Worm (Caenorhabditis elegans) whole organism, L1 larva: Measurements from ENCODE around the gene dlhd-1.
A peak's percentile ranks its signal among the peaks of the same experiment; 100 is the strongest.

Source experiments
- C04F5.9 ChIP-seq: sonication (generic microtip); optimal IDR thresholded peaks from 2 replicates; lab custom pipeline; 2016; ENCODE audit warnings: missing genetic modification characterization, missing compliant biosample characterization
- C16A3.4 ChIP-seq: fragments of 150-350 bp; optimal IDR thresholded peaks from 2 replicates; lab custom pipeline; 2014; ENCODE audit warnings: missing biosample characterization, missing genetic modification characterization
- C34B4.2 ChIP-seq: sonication (generic microtip); optimal IDR thresholded peaks from 2 replicates; lab custom pipeline; 2017; ENCODE audit warnings: mild to moderate bottlenecking, missing genetic modification characterization, missing compliant biosample characterization
- F16B12.6 ChIP-seq: fragments of 150-350 bp; optimal IDR thresholded peaks from 2 replicates; lab custom pipeline; 2014; ENCODE audit warnings: missing biosample characterization, missing genetic modification characterization
- Y116A8C.19 ChIP-seq: sonication (generic microtip); optimal IDR thresholded peaks from 2 replicates; lab custom pipeline; 2016; ENCODE audit warnings: missing compliant biosample characterization, missing genetic modification characterization, borderline replicate concordance
- aha-1 ChIP-seq: fragments of 150-350 bp; optimal IDR thresholded peaks from 2 replicates; lab custom pipeline; 2014; ENCODE audit warnings: missing biosample characterization, missing genetic modification characterization
- blmp-1 ChIP-seq: fragments of 150-350 bp; optimal IDR thresholded peaks from 2 replicates; lab custom pipeline; 2014; ENCODE audit warnings: missing biosample characterization, missing genetic modification characterization
- ceh-63 ChIP-seq: fragments of 200-800 bp; sonication (Bioruptor generic); optimal IDR thresholded peaks from 2 replicates; lab custom pipeline; 2018; ENCODE audit warnings: mild to moderate bottlenecking, missing genetic modification characterization, missing compliant biosample characterization
- ceh-8 ChIP-seq: fragments of 200-800 bp; sonication (Bioruptor generic); optimal IDR thresholded peaks from 2 replicates; lab custom pipeline; 2018; ENCODE audit warnings: mild to moderate bottlenecking, missing genetic modification characterization, moderate library complexity, missing compliant biosample characterization
- ceh-82 ChIP-seq, 3 experiments: fragments of 150-350 bp in 1 of 3; sonication (generic microtip) in 2 of 3; optimal IDR thresholded peaks; 2 replicates each; lab custom pipeline; 2014 to 2017; ENCODE audit warnings: missing biosample characterization in 3 of 3, missing genetic modification characterization in 3 of 3
- ces-1 ChIP-seq: fragments of 150-350 bp; optimal IDR thresholded peaks from 2 replicates; lab custom pipeline; 2014; ENCODE audit warnings: missing biosample characterization, missing genetic modification reagents, missing genetic modification characterization
- dpl-1 ChIP-seq, 3 experiments: fragments of 150-350 bp in 2 of 3; sonication (generic microtip) in 1 of 3; optimal IDR thresholded peaks; 2 replicates each; lab custom pipeline; 2014 to 2017; ENCODE audit warnings: missing biosample characterization in 3 of 3, missing genetic modification characterization in 3 of 3, missing genetic modification reagents in 3 of 3
- dsc-1 ChIP-seq: sonication (generic microtip); optimal IDR thresholded peaks from 2 replicates; lab custom pipeline; 2016; ENCODE audit warnings: mild to moderate bottlenecking, missing genetic modification characterization, missing compliant biosample characterization
- efl-1 ChIP-seq, 4 experiments: fragments of 150-350 bp; optimal IDR thresholded peaks in 3 of 4; peaks in 1 of 4; 1 replicate in 1 of 4; 2 replicates in 3 of 4; lab custom pipeline; 2014; ENCODE audit warnings: missing biosample characterization in 2 of 4, missing genetic modification characterization in 2 of 4, missing genetic modification reagents in 2 of 4
- efl-3 ChIP-seq: fragments of 200-800 bp; sonication (Bioruptor generic); optimal IDR thresholded peaks from 2 replicates; lab custom pipeline; 2018; ENCODE audit warnings: mild to moderate bottlenecking, missing genetic modification characterization, missing compliant biosample characterization
- egl-27 ChIP-seq, 2 experiments: fragments of 150-350 bp in 1 of 2; sonication (generic microtip); optimal IDR thresholded peaks; 3 replicates each; lab custom pipeline; 2017 to 2018; ENCODE audit warnings: missing biosample characterization in 2 of 2, missing genetic modification characterization in 2 of 2, missing genetic modification reagents in 2 of 2
- elt-2 ChIP-seq: sonication (generic microtip); optimal IDR thresholded peaks from 2 replicates; lab custom pipeline; 2016; ENCODE audit warnings: missing genetic modification characterization, mild to moderate bottlenecking, inconsistent platforms, missing compliant biosample characterization, missing genetic modification reagents
- elt-3 ChIP-seq, 6 experiments: fragments of 150-350 bp in 1 of 6; sonication (generic microtip); optimal IDR thresholded peaks; 2 replicates each; lab custom pipeline; 2017 to 2018; ENCODE audit warnings: missing biosample characterization in 6 of 6, missing genetic modification characterization in 6 of 6, inconsistent platforms in 1 of 6
- fkh-10 ChIP-seq: sonication (generic microtip); optimal IDR thresholded peaks from 2 replicates; lab custom pipeline; 2017; ENCODE audit warnings: missing biosample characterization, missing genetic modification reagents, missing genetic modification characterization
- fkh-4 ChIP-seq: sonication (generic microtip); optimal IDR thresholded peaks from 2 replicates; lab custom pipeline; 2016; ENCODE audit warnings: missing compliant biosample characterization, missing genetic modification characterization, borderline replicate concordance
- grh-1 ChIP-seq: fragments of 200-800 bp; sonication (Bioruptor generic); IDR thresholded peaks from 2 replicates; pipeline ENCODE4 v1.3.6; 2022; ENCODE audit warnings: missing genetic modification reagents, missing genetic modification characterization, missing compliant biosample characterization
- hpl-2 ChIP-seq: fragments of 150-350 bp; optimal IDR thresholded peaks from 2 replicates; lab custom pipeline; 2014; ENCODE audit warnings: missing biosample characterization, missing genetic modification reagents, missing genetic modification characterization
- jun-1 ChIP-seq: fragments of 150-350 bp; optimal IDR thresholded peaks from 2 replicates; lab custom pipeline; 2014; ENCODE audit warnings: missing biosample characterization, missing genetic modification reagents, missing genetic modification characterization
- lin-14 ChIP-seq: fragments of 200-800 bp; sonication (Bioruptor generic); optimal IDR thresholded peaks from 2 replicates; lab custom pipeline; 2018; ENCODE audit warnings: mild to moderate bottlenecking, missing genetic modification characterization, moderate library complexity, missing compliant biosample characterization
- lin-15B ChIP-seq: fragments of 150-350 bp; sonication (generic microtip); optimal IDR thresholded peaks from 3 replicates; lab custom pipeline; 2014; ENCODE audit warnings: missing biosample characterization, missing genetic modification characterization
- lin-35 ChIP-seq, 2 experiments: fragments of 150-350 bp; optimal IDR thresholded peaks; 2 replicates each; lab custom pipeline; 2014; ENCODE audit warnings: missing biosample characterization in 2 of 2, missing genetic modification characterization in 2 of 2, missing genetic modification reagents in 2 of 2
- lsy-2 ChIP-seq, 2 experiments: fragments of 150-350 bp; optimal IDR thresholded peaks; 2 replicates each; lab custom pipeline; 2014; ENCODE audit warnings: missing biosample characterization in 2 of 2, missing genetic modification characterization in 2 of 2
- nhr-11 ChIP-seq: fragments of 150-350 bp; optimal IDR thresholded peaks from 2 replicates; lab custom pipeline; 2014; ENCODE audit warnings: missing biosample characterization, missing genetic modification characterization
- nhr-19 ChIP-seq: fragments of 200-800 bp; sonication (Bioruptor generic); conservative IDR thresholded peaks from 2 replicates; pipeline ENCODE4 v1.3.6; 2022; ENCODE audit warnings: missing genetic modification characterization, missing compliant biosample characterization
- nhr-20 ChIP-seq: sonication (generic microtip); optimal IDR thresholded peaks from 2 replicates; lab custom pipeline; 2016; ENCODE audit warnings: mild to moderate bottlenecking, missing genetic modification characterization, missing compliant biosample characterization
- nhr-237 ChIP-seq: fragments of 150-350 bp; optimal IDR thresholded peaks from 2 replicates; lab custom pipeline; 2014; ENCODE audit warnings: missing biosample characterization, missing genetic modification characterization
- nhr-47 ChIP-seq: sonication (generic microtip); optimal IDR thresholded peaks from 2 replicates; lab custom pipeline; 2016; ENCODE audit warnings: mild to moderate bottlenecking, missing genetic modification characterization, moderate library complexity, missing compliant biosample characterization
- nhr-71 ChIP-seq: sonication (generic microtip); optimal IDR thresholded peaks from 2 replicates; lab custom pipeline; 2016; ENCODE audit warnings: mild to moderate bottlenecking, missing genetic modification characterization, moderate library complexity, missing compliant biosample characterization
- nhr-76 ChIP-seq: sonication (generic microtip); optimal IDR thresholded peaks from 2 replicates; lab custom pipeline; 2017; ENCODE audit warnings: missing biosample characterization, missing genetic modification characterization
- nhr-84 ChIP-seq: sonication (generic microtip); optimal IDR thresholded peaks from 2 replicates; lab custom pipeline; 2017; ENCODE audit warnings: missing biosample characterization, missing genetic modification characterization
- nhr-85 ChIP-seq: sonication (generic microtip); peaks from one replicate; lab custom pipeline; 2016; ENCODE audit warnings: missing genetic modification characterization, inconsistent platforms, missing compliant biosample characterization
- nhr-90 ChIP-seq: sonication (generic microtip); optimal IDR thresholded peaks from 2 replicates; lab custom pipeline; 2016; ENCODE audit warnings: mild to moderate bottlenecking, missing genetic modification characterization, missing compliant biosample characterization; ENCODE audit not compliant: poor library complexity
- pax-3 ChIP-seq: fragments of 200-800 bp; sonication (Bioruptor generic); optimal IDR thresholded peaks from 2 replicates; lab custom pipeline; 2018; ENCODE audit warnings: mild to moderate bottlenecking, missing genetic modification characterization, moderate library complexity, missing compliant biosample characterization
- rnt-1 ChIP-seq: sonication (generic microtip); optimal IDR thresholded peaks from 2 replicates; lab custom pipeline; 2016; ENCODE audit warnings: mild to moderate bottlenecking, missing genetic modification characterization, moderate library complexity, missing compliant biosample characterization
- snu-23 ChIP-seq: sonication (generic microtip); optimal IDR thresholded peaks from 2 replicates; lab custom pipeline; 2016; ENCODE audit warnings: missing genetic modification characterization, missing compliant biosample characterization
- sptf-1 ChIP-seq: fragments of 150-350 bp; optimal IDR thresholded peaks from 2 replicates; lab custom pipeline; 2014; ENCODE audit warnings: missing biosample characterization, missing genetic modification characterization
- sup-37 ChIP-seq: fragments of 200-800 bp; sonication (Bioruptor generic); optimal IDR thresholded peaks from 2 replicates; lab custom pipeline; 2018; ENCODE audit warnings: mild to moderate bottlenecking, missing genetic modification characterization, missing compliant biosample characterization
- unc-30 ChIP-seq: sonication (generic microtip); optimal IDR thresholded peaks from 2 replicates; lab custom pipeline; 2017; ENCODE audit warnings: missing biosample characterization, missing genetic modification characterization
- unc-62 ChIP-seq: fragments of 150-350 bp; optimal IDR thresholded peaks from 2 replicates; lab custom pipeline; 2014; ENCODE audit warnings: missing biosample characterization, missing genetic modification reagents, missing genetic modification characterization
- vab-15 ChIP-seq: sonication (generic microtip); optimal IDR thresholded peaks from 2 replicates; lab custom pipeline; 2017; ENCODE audit warnings: missing genotype, mild to moderate bottlenecking, missing genetic modification characterization, missing compliant biosample characterization
- zag-1 ChIP-seq: fragments of 150-350 bp; optimal IDR thresholded peaks from 2 replicates; lab custom pipeline; 2014; ENCODE audit warnings: missing biosample characterization, missing genetic modification characterization
- ztf-11 ChIP-seq, 2 experiments: sonication (generic microtip); optimal IDR thresholded peaks; 2 replicates each; lab custom pipeline; 2016 to 2017; ENCODE audit warnings: missing genetic modification characterization in 2 of 2, missing biosample characterization in 1 of 2, missing compliant biosample characterization in 1 of 2

Gene dlhd-1

ce11 chrII:1149390-1149789 lies 22.5 kb downstream of the dlhd-1 start:
- no peak for TF ChIP-seq efl-3 (GFP tag; lab: Kevin White, UChicago)
- TF ChIP-seq ceh-63 (GFP tag; lab: Kevin White, UChicago): no peak
- TF ChIP-seq fkh-4 (tag; lab: Kevin White, UChicago): no peak

DNA sequence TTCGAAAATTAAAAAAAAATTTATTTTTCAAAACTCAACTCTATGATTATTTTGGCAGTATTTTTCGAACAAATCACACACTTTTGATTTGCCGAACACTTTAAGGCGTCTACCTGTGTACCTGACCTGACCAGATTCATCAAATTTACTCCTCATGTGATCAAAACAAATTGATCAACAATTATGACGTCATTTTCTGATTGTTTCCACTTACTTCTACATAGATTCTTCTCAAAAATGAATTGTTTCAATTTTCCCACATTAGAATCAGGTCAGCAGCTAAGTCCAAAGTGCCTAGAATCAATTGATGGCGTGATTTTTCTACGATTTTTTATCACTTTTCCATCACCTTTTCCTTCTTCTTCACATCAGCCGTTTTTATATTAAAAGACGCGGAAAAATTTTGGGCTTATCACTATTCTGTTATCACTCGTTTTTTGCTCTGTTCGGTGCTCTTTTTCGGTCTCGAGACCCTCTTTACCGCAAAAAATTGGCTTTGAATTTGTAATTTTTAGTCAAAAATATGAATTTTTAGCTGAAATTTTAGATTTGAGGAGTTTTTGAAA lies 28.7 kb downstream of the dlhd-1 start:
- TF ChIP-seq lin-15B (tag; lab: Kevin White, UChicago): no peak
- TF ChIP-seq C04F5.9 (tag; lab: Kevin White, UChicago): no peak
- no peak for TF ChIP-seq lsy-2 (tag; optimal IDR thresholded peaks at IDR 0.05; lab: Kevin White, UChicago)
- no peak for TF ChIP-seq efl-3 (GFP tag; lab: Kevin White, UChicago)
- TF ChIP-seq egl-27 (tag; optimal IDR thresholded peaks at IDR 0.05; lab: Kevin White, UChicago): no peak
- TF ChIP-seq nhr-47 (tag; lab: Kevin White, UChicago): no peak
- peak; percentile 69 for TF ChIP-seq elt-2 (tag; lab: Kevin White, UChicago)
- TF ChIP-seq blmp-1 (tag; lab: Kevin White, UChicago): no peak
- no peak for TF ChIP-seq vab-15 (tag; lab: Kevin White, UChicago)
- no peak for TF ChIP-seq pax-3
- TF ChIP-seq nhr-19: no peak
- TF ChIP-seq nhr-11 (tag; lab: Kevin White, UChicago): no peak
- peak in 1 of 3 experiments; percentile 19 for TF ChIP-seq dpl-1 (GFP tag; optimal IDR thresholded peaks at IDR 0.05; lab: Kevin White, UChicago)
- TF ChIP-seq grh-1 (GFP tag; lab: Robert Waterston, UW): no peak
- no peak for TF ChIP-seq jun-1 (tag; lab: Kevin White, UChicago)
- no peak for TF ChIP-seq nhr-237 (tag; lab: Kevin White, UChicago)
- TF ChIP-seq nhr-85: peak; percentile 35
- peak; percentile 11 for TF ChIP-seq lin-14 (GFP tag; lab: Kevin White, UChicago)
- no peak for TF ChIP-seq unc-62 (GFP tag; lab: Kevin White, UChicago)
- TF ChIP-seq ceh-8 (GFP tag; lab: Kevin White, UChicago): no peak
- TF ChIP-seq nhr-84 (tag; lab: Kevin White, UChicago): no peak
- TF ChIP-seq hpl-2 (GFP tag; lab: Kevin White, UChicago): no peak
- TF ChIP-seq dsc-1 (tag; lab: Kevin White, UChicago): no peak
- TF ChIP-seq ztf-11 (tag; optimal IDR thresholded peaks at IDR 0.05; lab: Kevin White, UChicago): no peak
- no peak for TF ChIP-seq sup-37 (GFP tag; lab: Kevin White, UChicago)
- no peak for TF ChIP-seq Y116A8C.19 (tag; lab: Kevin White, UChicago)
- TF ChIP-seq rnt-1 (tag; lab: Kevin White, UChicago): no peak
- TF ChIP-seq aha-1: no peak
- TF ChIP-seq C16A3.4: no peak
- TF ChIP-seq F16B12.6 (tag; lab: Kevin White, UChicago): no peak
- TF ChIP-seq unc-30: no peak
- TF ChIP-seq nhr-90: peak; percentile 0
- TF ChIP-seq efl-1 (optimal IDR thresholded peaks at IDR 0.05; lab: Kevin White, UChicago): no peak
- peak in 1 of 2 experiments; percentile 50 for TF ChIP-seq efl-1 (GFP tag; optimal IDR thresholded peaks at IDR 0.05 in 1 of 2; lab: Kevin White, UChicago)
- TF ChIP-seq elt-3 (tag; optimal IDR thresholded peaks at IDR 0.05; lab: Kevin White, UChicago): peak in 1 of 6 experiments; percentile 55
- no peak for TF ChIP-seq C34B4.2
- no peak for TF ChIP-seq nhr-76
- no peak for TF ChIP-seq sptf-1 (tag; lab: Kevin White, UChicago)
- TF ChIP-seq nhr-71: peak; percentile 43
- TF ChIP-seq ces-1 (GFP tag; lab: Kevin White, UChicago): no peak
- peak; percentile 41 for TF ChIP-seq nhr-20 (tag; lab: Kevin White, UChicago)
- no peak for TF ChIP-seq zag-1 (tag; lab: Kevin White, UChicago)
- TF ChIP-seq ceh-82 (tag; optimal IDR thresholded peaks at IDR 0.05; lab: Kevin White, UChicago): no peak
- TF ChIP-seq fkh-10 (GFP tag; lab: Kevin White, UChicago): no peak
- TF ChIP-seq snu-23: peak; percentile 2
- peak in 1 of 2 experiments; percentile 42 for TF ChIP-seq lin-35 (GFP tag; optimal IDR thresholded peaks at IDR 0.05; lab: Kevin White, UChicago)
- TF ChIP-seq, all 84 proteins: peak for 11
